Worm (Caenorhabditis elegans) whole organism, mixed stage, embryonic: Measurements from ENCODE around the gene K05G3.2.

ENCODE experiments used
- M03D4.4 ChIP-seq: sonication (generic microtip); optimal IDR thresholded peaks from 2 replicates; lab custom pipeline; 2017; ENCODE audit warnings: mild to moderate bottlenecking, missing genetic modification characterization, missing compliant biosample characterization
- bed-3 ChIP-seq: fragments of 200-800 bp; sonication (Bioruptor generic); optimal IDR thresholded peaks from 3 replicates; lab custom pipeline; 2018; ENCODE audit warnings: mild to moderate bottlenecking, missing genetic modification characterization, moderate library complexity, missing compliant biosample characterization
- blmp-1 ChIP-seq: fragments of 150-350 bp; optimal IDR thresholded peaks from 2 replicates; lab custom pipeline; 2014; ENCODE audit warnings: missing biosample characterization, missing genetic modification characterization
- ceh-39 ChIP-seq: fragments of 150-350 bp; optimal IDR thresholded peaks from 2 replicates; lab custom pipeline; 2014; ENCODE audit warnings: missing biosample characterization, missing genetic modification characterization
- ceh-43 ChIP-seq: fragments of 200-800 bp; sonication (Bioruptor generic); optimal IDR thresholded peaks from 2 replicates; lab custom pipeline; 2018; ENCODE audit warnings: mild to moderate bottlenecking, missing genetic modification characterization, moderate library complexity, missing compliant biosample characterization
- ceh-83 ChIP-seq: fragments of 200-800 bp; sonication (Bioruptor generic); optimal IDR thresholded peaks from 2 replicates; lab custom pipeline; 2018; ENCODE audit warnings: mild to moderate bottlenecking, missing genetic modification characterization, missing compliant biosample characterization
- ces-1 ChIP-seq: fragments of 150-350 bp; optimal IDR thresholded peaks from 2 replicates; lab custom pipeline; 2014; ENCODE audit warnings: missing biosample characterization, missing genetic modification reagents, missing genetic modification characterization
- cnd-1 ChIP-seq: fragments of 200-800 bp; sonication (Bioruptor generic); optimal IDR thresholded peaks from 2 replicates; lab custom pipeline; 2018; ENCODE audit warnings: mild to moderate bottlenecking, missing genetic modification characterization, missing compliant biosample characterization
- elt-1 ChIP-seq: sonication (generic microtip); optimal IDR thresholded peaks from 2 replicates; lab custom pipeline; 2017; ENCODE audit warnings: missing genetic modification characterization, mild to moderate bottlenecking, missing compliant biosample characterization, antibody characterized with exemption, moderate library complexity, borderline replicate concordance; ENCODE audit not compliant: insufficient read depth
- elt-3 ChIP-seq: fragments of 150-350 bp; optimal IDR thresholded peaks from 2 replicates; lab custom pipeline; 2014; ENCODE audit warnings: missing biosample characterization, missing genetic modification characterization
- ham-2 ChIP-seq: fragments of 200-800 bp; sonication (Bioruptor generic); optimal IDR thresholded peaks from 2 replicates; lab custom pipeline; 2018; ENCODE audit warnings: mild to moderate bottlenecking, missing genetic modification characterization, missing compliant biosample characterization
- hlh-1 ChIP-seq: fragments of 150-350 bp; optimal IDR thresholded peaks from 2 replicates; lab custom pipeline; 2014; ENCODE audit warnings: missing biosample characterization, missing genetic modification reagents, missing genetic modification characterization
- lin-13 ChIP-seq: fragments of 150-350 bp; optimal IDR thresholded peaks from 2 replicates; lab custom pipeline; 2014; ENCODE audit warnings: missing biosample characterization, missing genetic modification characterization
- lin-32 ChIP-seq: fragments of 200-800 bp; sonication (Bioruptor generic); optimal IDR thresholded peaks from 2 replicates; lab custom pipeline; 2018; ENCODE audit warnings: mild to moderate bottlenecking, missing genetic modification characterization, missing compliant biosample characterization
- lsy-2 ChIP-seq: fragments of 150-350 bp; optimal IDR thresholded peaks from 2 replicates; lab custom pipeline; 2014; ENCODE audit warnings: missing biosample characterization, missing genetic modification characterization
- mab-5 ChIP-seq: fragments of 150-350 bp; optimal IDR thresholded peaks from 2 replicates; lab custom pipeline; 2014; ENCODE audit warnings: missing biosample characterization, missing genetic modification characterization
- mep-1 ChIP-seq: fragments of 150-350 bp; optimal IDR thresholded peaks from 2 replicates; lab custom pipeline; 2017; ENCODE audit warnings: missing biosample characterization, missing genetic modification reagents, missing genetic modification characterization, inconsistent platforms
- nhr-12 ChIP-seq: fragments of 150-350 bp; optimal IDR thresholded peaks from 2 replicates; lab custom pipeline; 2014; ENCODE audit warnings: missing biosample characterization, missing genetic modification characterization
- nhr-2 ChIP-seq: fragments of 150-350 bp; optimal IDR thresholded peaks from 2 replicates; lab custom pipeline; 2014; ENCODE audit warnings: missing biosample characterization, missing genetic modification characterization
- pha-4 ChIP-seq: fragments of 150-350 bp; optimal IDR thresholded peaks from 2 replicates; lab custom pipeline; 2018; ENCODE audit warnings: missing biosample characterization, missing genetic modification reagents, missing genetic modification characterization
- sem-2 ChIP-seq: fragments of 200-800 bp; sonication (Bioruptor generic); optimal IDR thresholded peaks from 2 replicates; lab custom pipeline; 2018; ENCODE audit warnings: mild to moderate bottlenecking, missing genetic modification characterization, missing compliant biosample characterization
- snpc-4 ChIP-seq: fragments of 150-350 bp; optimal IDR thresholded peaks from 2 replicates; lab custom pipeline; 2014; ENCODE audit warnings: missing biosample characterization, missing genetic modification characterization
- sptf-1 ChIP-seq: sonication (generic microtip); optimal IDR thresholded peaks from 2 replicates; lab custom pipeline; 2017; ENCODE audit warnings: mild to moderate bottlenecking, missing genetic modification characterization, moderate library complexity, missing compliant biosample characterization
- unc-120 ChIP-seq: sonication (generic microtip); optimal IDR thresholded peaks from 2 replicates; lab custom pipeline; 2017; ENCODE audit warnings: missing genetic modification characterization, missing compliant biosample characterization; ENCODE audit not compliant: poor library complexity, severe bottlenecking
- unc-62 ChIP-seq: fragments of 150-350 bp; optimal IDR thresholded peaks from 2 replicates; lab custom pipeline; 2014; ENCODE audit warnings: missing biosample characterization, missing genetic modification reagents, missing genetic modification characterization
- zip-8 ChIP-seq: fragments of 150-350 bp; optimal IDR thresholded peaks from 2 replicates; lab custom pipeline; 2014; ENCODE audit warnings: missing biosample characterization, missing genetic modification characterization
- ztf-11 ChIP-seq: fragments of 150-350 bp; optimal IDR thresholded peaks from 2 replicates; lab custom pipeline; 2014; ENCODE audit warnings: missing biosample characterization, missing genetic modification characterization

K05G3.2 gene

DNA sequence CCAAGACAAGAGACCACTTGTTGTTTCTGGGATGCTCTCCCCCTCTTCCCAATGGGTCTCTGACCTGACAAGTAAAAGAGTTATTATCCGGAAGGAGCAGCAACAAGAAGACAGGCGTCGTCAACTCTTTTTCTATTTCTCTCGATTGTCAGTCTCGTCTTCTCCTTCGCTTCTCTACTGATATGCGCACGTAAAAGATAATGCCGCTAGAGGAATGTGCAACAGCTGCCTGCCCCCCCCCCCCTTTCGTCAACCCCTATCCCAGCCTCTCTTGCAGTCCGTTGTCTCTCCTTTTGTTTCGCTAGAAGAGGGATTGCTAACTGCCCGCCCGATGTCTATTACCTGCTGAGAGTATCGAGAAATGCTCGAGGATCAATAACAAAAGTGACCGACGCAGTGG lies 30.9 kb downstream of the K05G3.2 start:
- TF ChIP-seq mab-5 (tag; lab: Kevin White, UChicago) (no peak), unc-62 (peak; percentile 89), ztf-11 (no peak), lsy-2 (peak; percentile 11), lin-32 (GFP tag; lab: Kevin White, UChicago) (no peak), hlh-1 (tag; lab: Kevin White, UChicago) (peak; percentile 97), ceh-83 (GFP tag; lab: Kevin White, UChicago) (no peak), unc-120 (peak; percentile 100), sem-2 (no peak), M03D4.4 (tag; lab: Kevin White, UChicago) (peak; percentile 72), blmp-1 (tag; lab: Kevin White, UChicago) (no peak), cnd-1 (tag; lab: Kevin White, UChicago) (peak; percentile 24)

ce11 chrX:16527815-16528214 lies 33.1 kb downstream of the K05G3.2 start:
- TF ChIP-seq blmp-1 (tag; lab: Kevin White, UChicago) (no peak), M03D4.4 (tag; lab: Kevin White, UChicago) (peak; percentile 30)

- TF ChIP-seq ceh-43 = no peak
- TF ChIP-seq snpc-4 (tag; lab: Kevin White, UChicago) = no peak
- peak; percentile 76 for TF ChIP-seq blmp-1 (tag; lab: Kevin White, UChicago)
- TF ChIP-seq mep-1 (tag; lab: Kevin White, UChicago) = no peak
- peak; percentile 36 for TF ChIP-seq zip-8 (tag; lab: Kevin White, UChicago)
- TF ChIP-seq unc-62 = no peak
- no peak for TF ChIP-seq sptf-1 (tag; lab: Kevin White, UChicago)
- TF ChIP-seq bed-3 (GFP tag; lab: Kevin White, UChicago) = no peak
- no peak for TF ChIP-seq lsy-2
- TF ChIP-seq hlh-1 (tag; lab: Kevin White, UChicago) = no peak
- TF ChIP-seq ham-2 (GFP tag; lab: Kevin White, UChicago) = no peak
Measured at ce11 chrX:16529937-16530336, 35.2 kb downstream of the K05G3.2 start.

- TF ChIP-seq elt-3 (tag; lab: Kevin White, UChicago) (no peak), snpc-4 (tag; lab: Kevin White, UChicago) (no peak), lin-32 (GFP tag; lab: Kevin White, UChicago) (no peak), M03D4.4 (tag; lab: Kevin White, UChicago) (no peak), unc-120 (no peak), cnd-1 (tag; lab: Kevin White, UChicago) (no peak), lin-13 (tag; lab: Kevin White, UChicago) (no peak), mep-1 (tag; lab: Kevin White, UChicago) (no peak), elt-1 (tag; lab: Kevin White, UChicago) (no peak), zip-8 (tag; lab: Kevin White, UChicago) (no peak), nhr-2 (no peak), ceh-83 (GFP tag; lab: Kevin White, UChicago) (no peak), mab-5 (tag; lab: Kevin White, UChicago) (no peak), pha-4 (tag; lab: Kevin White, UChicago) (no peak), ceh-43 (no peak), ces-1 (GFP tag; lab: Kevin White, UChicago) (no peak), ham-2 (GFP tag; lab: Kevin White, UChicago) (no peak), ceh-39 (tag; lab: Kevin White, UChicago) (no peak)
Measured at ce11 chrX:16530455-16530854, 35.7 kb downstream of the K05G3.2 start.

ce11 chrX:16532513-16532912 lies 37.8 kb downstream of the K05G3.2 start:
- TF ChIP-seq elt-3 (tag; lab: Kevin White, UChicago) (no peak), mab-5 (tag; lab: Kevin White, UChicago) (no peak), ces-1 (GFP tag; lab: Kevin White, UChicago) (no peak)

- TF ChIP-seq sptf-1 (tag; lab: Kevin White, UChicago) = no peak
- TF ChIP-seq hlh-1 (tag; lab: Kevin White, UChicago) = no peak
- peak; percentile 31 for TF ChIP-seq blmp-1 (tag; lab: Kevin White, UChicago)
- TF ChIP-seq nhr-12 (tag; lab: Kevin White, UChicago) = no peak
Measured at ce11 chrX:16533860-16534259, 39.1 kb downstream of the K05G3.2 start.
